Worm (Caenorhabditis elegans) whole organism, L4 larva: ENCODE data around the gene nra-4.

Experiments used
- R02D3.7 ChIP-seq: fragments of 150-350 bp; sonication (generic microtip); optimal IDR thresholded peaks from 3 replicates; lab custom pipeline; 2014; ENCODE audit warnings: missing biosample characterization, missing genetic modification characterization
- ceh-20 ChIP-seq: fragments of 200-800 bp; sonication (Bioruptor generic); IDR thresholded peaks from 2 replicates; pipeline ENCODE4 v1.3.6; 2022; ENCODE audit warnings: missing genetic modification reagents, missing genetic modification characterization, missing compliant biosample characterization
- ceh-62 ChIP-seq: sonication (generic microtip); optimal IDR thresholded peaks from 2 replicates; lab custom pipeline; 2017; ENCODE audit warnings: missing biosample characterization, missing genetic modification characterization
- dpl-1 ChIP-seq: fragments of 150-350 bp; optimal IDR thresholded peaks from 2 replicates; lab custom pipeline; 2014; ENCODE audit warnings: missing biosample characterization, missing genetic modification reagents, missing genetic modification characterization
- dve-1 ChIP-seq: sonication (generic microtip); optimal IDR thresholded peaks from 2 replicates; lab custom pipeline; 2017; ENCODE audit warnings: antibody characterized with exemption, mild to moderate bottlenecking, missing genetic modification characterization, missing compliant biosample characterization; ENCODE audit not compliant: insufficient read depth
- fkh-10 ChIP-seq: fragments of 150-350 bp; optimal IDR thresholded peaks from 2 replicates; lab custom pipeline; 2014; ENCODE audit warnings: missing biosample characterization, missing genetic modification reagents, missing genetic modification characterization
- nhr-77 ChIP-seq: fragments of 150-350 bp; optimal IDR thresholded peaks from 2 replicates; lab custom pipeline; 2014; ENCODE audit warnings: missing biosample characterization, missing genetic modification characterization
- unc-62 ChIP-seq, 3 experiments: fragments of 150-350 bp in 1 of 3; sonication (generic microtip); optimal IDR thresholded peaks in 2 of 3; peaks in 1 of 3; 1 replicate in 1 of 3; 2 replicates in 2 of 3; lab custom pipeline; 2014 to 2017; ENCODE audit warnings: missing biosample characterization in 3 of 3, missing genetic modification characterization in 3 of 3, missing genetic modification reagents in 3 of 3, missing genotype in 1 of 3

ce11 chrV:1017196-1017595, 31.2 kb downstream of the nra-4 start:
- peak in 1 of 2 experiments; percentile 4 for TF ChIP-seq unc-62 (GFP tag; optimal IDR thresholded peaks at IDR 0.05 in 1 of 2; lab: Kevin White, UChicago)
- no peak for TF ChIP-seq unc-62 (tag; optimal IDR thresholded peaks at IDR 0.05; lab: Kevin White, UChicago)
- TF ChIP-seq dve-1 (tag; lab: Kevin White, UChicago): no peak
- TF ChIP-seq R02D3.7 (tag; lab: Kevin White, UChicago): no peak
- no peak for TF ChIP-seq nhr-77 (tag; lab: Kevin White, UChicago)
- TF ChIP-seq ceh-20 (GFP tag; lab: Robert Waterston, UW): no peak
- no peak for TF ChIP-seq ceh-62 (tag; lab: Kevin White, UChicago)
- no peak for TF ChIP-seq dpl-1 (GFP tag; lab: Kevin White, UChicago)
- no peak for TF ChIP-seq fkh-10 (GFP tag; lab: Kevin White, UChicago)
